Worm (Caenorhabditis elegans) whole organism, mixed stage, embryonic: ENCODE measurements around the gene srbc-68.
"Not testable (repeated sequence)": the region's sequence is repeated elsewhere in the genome, so short reads cannot be mapped to it uniquely, and the experiment has no call there.

Experiments used
- blmp-1 ChIP-seq: fragments of 150-350 bp; optimal IDR thresholded peaks from 2 replicates; lab custom pipeline; 2014; ENCODE audit warnings: missing biosample characterization, missing genetic modification characterization
- ceh-83 ChIP-seq: fragments of 200-800 bp; sonication (Bioruptor generic); optimal IDR thresholded peaks from 2 replicates; lab custom pipeline; 2018; ENCODE audit warnings: mild to moderate bottlenecking, missing genetic modification characterization, missing compliant biosample characterization
- drap-1 ChIP-seq: fragments of 200-800 bp; sonication (Bioruptor generic); optimal IDR thresholded peaks from 3 replicates; lab custom pipeline; 2018; ENCODE audit warnings: mild to moderate bottlenecking, missing genetic modification characterization, missing compliant biosample characterization
- elt-1 ChIP-seq: sonication (generic microtip); optimal IDR thresholded peaks from 2 replicates; lab custom pipeline; 2017; ENCODE audit warnings: missing genetic modification characterization, mild to moderate bottlenecking, missing compliant biosample characterization, antibody characterized with exemption, moderate library complexity, borderline replicate concordance; ENCODE audit not compliant: insufficient read depth
- elt-3 ChIP-seq: fragments of 150-350 bp; optimal IDR thresholded peaks from 2 replicates; lab custom pipeline; 2014; ENCODE audit warnings: missing biosample characterization, missing genetic modification characterization
- mep-1 ChIP-seq: fragments of 150-350 bp; optimal IDR thresholded peaks from 2 replicates; lab custom pipeline; 2017; ENCODE audit warnings: missing biosample characterization, missing genetic modification reagents, missing genetic modification characterization, inconsistent platforms
- nhr-237 ChIP-seq: fragments of 150-350 bp; optimal IDR thresholded peaks from 2 replicates; lab custom pipeline; 2014; ENCODE audit warnings: missing biosample characterization, missing genetic modification characterization
- nhr-76 ChIP-seq: sonication (generic microtip); optimal IDR thresholded peaks from 2 replicates; lab custom pipeline; 2017; ENCODE audit warnings: missing biosample characterization, missing genetic modification characterization
- snpc-4 ChIP-seq: fragments of 150-350 bp; optimal IDR thresholded peaks from 2 replicates; lab custom pipeline; 2014; ENCODE audit warnings: missing biosample characterization, missing genetic modification characterization
- ztf-11 ChIP-seq: fragments of 150-350 bp; optimal IDR thresholded peaks from 2 replicates; lab custom pipeline; 2014; ENCODE audit warnings: missing biosample characterization, missing genetic modification characterization

DNA sequence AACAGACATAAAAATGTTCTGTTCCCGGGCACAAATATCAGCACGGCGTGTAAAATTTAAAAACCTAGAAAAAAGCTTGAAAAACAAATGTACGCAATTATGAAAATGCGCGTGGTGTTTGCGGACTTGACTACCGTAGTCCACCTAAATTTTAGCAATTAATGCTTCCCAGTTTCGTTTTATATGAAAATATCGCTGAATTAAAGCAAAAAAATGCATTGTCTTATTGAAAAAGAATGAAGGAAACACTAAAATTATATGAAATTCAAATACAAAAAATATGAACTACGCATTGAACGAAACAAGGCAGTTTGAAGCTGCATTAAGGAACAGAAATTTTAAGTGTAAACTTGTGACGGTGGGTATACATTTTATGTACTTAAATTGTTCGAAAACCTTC lies 40.2 kb downstream of the srbc-68 start, which contains the start of gene ugt-64:
- TF ChIP-seq nhr-76; snpc-4 (tag; lab: Kevin White, UChicago); nhr-237; ztf-11 (tag; lab: Kevin White, UChicago); mep-1 (tag; lab: Kevin White, UChicago); blmp-1; ceh-83; elt-1; elt-3 (tag; lab: Kevin White, UChicago); drap-1 (GFP tag; lab: Kevin White, UChicago): not testable (repeated sequence)
